Worm (Caenorhabditis elegans) whole organism, young adult: ENCODE results near the gene rip-1.
A peak's percentile ranks its signal among the peaks of the same experiment; 100 is the strongest.

Source experiments
- B0035.1 ChIP-seq: sonication (generic microtip); optimal IDR thresholded peaks from 2 replicates; lab custom pipeline; 2016; ENCODE audit warnings: missing genetic modification characterization, mild to moderate bottlenecking, missing compliant biosample characterization, missing genotype, missing genetic modification reagents
- B0336.3 ChIP-seq: fragments of 200-800 bp; sonication (Bioruptor generic); IDR thresholded peaks from 2 replicates; pipeline ENCODE4 v1.3.6; 2022; ENCODE audit warnings: missing genetic modification characterization, missing compliant biosample characterization
- F23B12.7 ChIP-seq: sonication (generic microtip); optimal IDR thresholded peaks from 2 replicates; lab custom pipeline; 2017; ENCODE audit warnings: missing genetic modification characterization, mild to moderate bottlenecking, missing compliant biosample characterization, antibody characterized with exemption, moderate library complexity; ENCODE audit not compliant: insufficient read depth
- F49E8.2 ChIP-seq: sonication (generic microtip); optimal IDR thresholded peaks from 3 replicates; lab custom pipeline; 2017; ENCODE audit warnings: missing genetic modification characterization, mild to moderate bottlenecking, missing compliant biosample characterization, antibody characterized with exemption, moderate library complexity; ENCODE audit not compliant: insufficient read depth
- F57C9.4 ChIP-seq: sonication (generic microtip); optimal IDR thresholded peaks from 2 replicates; lab custom pipeline; 2017; ENCODE audit warnings: mild to moderate bottlenecking, missing genetic modification characterization, missing compliant biosample characterization
- Y79H2A.3 ChIP-seq: fragments of 200-800 bp; sonication (Bioruptor generic); conservative IDR thresholded peaks from 2 replicates; pipeline ENCODE4 v1.3.6; 2022; ENCODE audit warnings: missing genetic modification reagents, missing genetic modification characterization, missing compliant biosample characterization
- athp-1 ChIP-seq: sonication (generic microtip); optimal IDR thresholded peaks from 2 replicates; lab custom pipeline; 2017; ENCODE audit warnings: mild to moderate bottlenecking, missing genetic modification characterization, missing compliant biosample characterization
- attf-5 ChIP-seq: fragments of 200-800 bp; sonication (Bioruptor generic); optimal IDR thresholded peaks from 2 replicates; lab custom pipeline; 2018; ENCODE audit warnings: mild to moderate bottlenecking, missing genetic modification characterization, missing compliant biosample characterization
- bed-2 ChIP-seq: fragments of 200-800 bp; sonication (Bioruptor generic); IDR thresholded peaks from 2 replicates; pipeline ENCODE4 v1.3.6; 2022; ENCODE audit warnings: missing genetic modification reagents, missing genetic modification characterization, missing compliant biosample characterization
- cebp-1 ChIP-seq, 2 experiments: fragments of 200-800 bp in 1 of 2; sonication (Bioruptor generic) in 1 of 2; sonication (generic microtip) in 1 of 2; IDR thresholded peaks in 1 of 2; optimal IDR thresholded peaks in 1 of 2; 2 replicates each; pipeline versions ENCODE4 v1.3.6 to Lab custom; 2017 to 2022; ENCODE audit warnings: missing compliant biosample characterization in 2 of 2, missing genetic modification characterization in 2 of 2, mild to moderate bottlenecking in 1 of 2, missing genetic modification reagents in 1 of 2, moderate library complexity in 1 of 2
- ceh-100 ChIP-seq: fragments of 200-800 bp; sonication (Bioruptor generic); IDR thresholded peaks from 2 replicates; pipeline ENCODE4 v1.3.6; 2022; ENCODE audit warnings: missing genetic modification reagents, missing genetic modification characterization, missing compliant biosample characterization
- efl-1 ChIP-seq: fragments of 150-350 bp; optimal IDR thresholded peaks from 2 replicates; lab custom pipeline; 2014; ENCODE audit warnings: missing biosample characterization, missing genetic modification reagents, missing genetic modification characterization
- egrh-3 ChIP-seq: fragments of 200-800 bp; sonication (Bioruptor generic); IDR thresholded peaks from 2 replicates; pipeline ENCODE4 v1.3.6; 2022; ENCODE audit warnings: missing genetic modification reagents, missing genetic modification characterization, missing compliant biosample characterization
- hmg-1.2 ChIP-seq: fragments of 200-800 bp; sonication (Bioruptor generic); IDR thresholded peaks from 2 replicates; pipeline ENCODE4 v1.3.6; 2022; ENCODE audit warnings: missing genetic modification reagents, missing genetic modification characterization, missing compliant biosample characterization
- let-526 ChIP-seq: fragments of 200-800 bp; sonication (Bioruptor generic); IDR thresholded peaks from 2 replicates; pipeline ENCODE4 v1.3.6; 2022; ENCODE audit warnings: missing genetic modification reagents, missing genetic modification characterization, missing compliant biosample characterization
- lin-26 ChIP-seq: fragments of 200-800 bp; sonication (Bioruptor generic); IDR thresholded peaks from 2 replicates; pipeline ENCODE4 v1.3.6; 2022; ENCODE audit warnings: missing genetic modification reagents, missing genetic modification characterization, missing compliant biosample characterization
- lin-54 ChIP-seq: fragments of 200-800 bp; sonication (Bioruptor generic); optimal IDR thresholded peaks from 2 replicates; lab custom pipeline; 2018; ENCODE audit warnings: mild to moderate bottlenecking, missing genetic modification characterization, missing compliant biosample characterization
- madf-8 ChIP-seq: fragments of 200-800 bp; sonication (Bioruptor generic); conservative IDR thresholded peaks from 2 replicates; pipeline ENCODE4 v1.3.6; 2022; ENCODE audit warnings: missing genetic modification reagents, missing genetic modification characterization, missing compliant biosample characterization
- mcd-1 ChIP-seq: fragments of 200-800 bp; sonication (Bioruptor generic); IDR thresholded peaks from 2 replicates; pipeline ENCODE4 v1.3.6; 2022; ENCODE audit warnings: missing genetic modification reagents, missing genetic modification characterization, missing compliant biosample characterization
- nhr-80 ChIP-seq: sonication (generic microtip); optimal IDR thresholded peaks from 2 replicates; lab custom pipeline; 2016; ENCODE audit warnings: missing genetic modification characterization, missing compliant biosample characterization
- nhr-90 ChIP-seq: sonication (generic microtip); optimal IDR thresholded peaks from 2 replicates; lab custom pipeline; 2016; ENCODE audit warnings: missing genotype, mild to moderate bottlenecking, missing genetic modification characterization, missing compliant biosample characterization
- sdz-38 ChIP-seq: sonication (generic microtip); optimal IDR thresholded peaks from 2 replicates; lab custom pipeline; 2016; ENCODE audit warnings: missing genotype, missing genetic modification characterization, missing compliant biosample characterization
- snpc-1.1 ChIP-seq: sonication (generic microtip); optimal IDR thresholded peaks from 2 replicates; lab custom pipeline; 2017; ENCODE audit warnings: missing genetic modification characterization, mild to moderate bottlenecking, missing compliant biosample characterization, antibody characterized with exemption, moderate library complexity, missing genotype, missing genetic modification reagents; ENCODE audit not compliant: insufficient read depth
- snpc-4 ChIP-seq, 5 experiments: fragments of 150-350 bp in 1 of 5; sonication (generic microtip) in 4 of 5; optimal IDR thresholded peaks; 2 replicates each; lab custom pipeline; 2014 to 2018; ENCODE audit warnings: missing genetic modification characterization in 5 of 5, missing biosample characterization in 3 of 5, antibody characterized with exemption in 2 of 5, mild to moderate bottlenecking in 2 of 5, missing compliant biosample characterization in 2 of 5, missing genotype in 2 of 5, moderate library complexity in 2 of 5, missing genetic modification reagents in 1 of 5
- somi-1 ChIP-seq: fragments of 200-800 bp; sonication (Bioruptor generic); optimal IDR thresholded peaks from 2 replicates; lab custom pipeline; 2018; ENCODE audit warnings: mild to moderate bottlenecking, missing genetic modification characterization, missing compliant biosample characterization
- tbx-9 ChIP-seq: sonication (generic microtip); optimal IDR thresholded peaks from 2 replicates; lab custom pipeline; 2016; ENCODE audit warnings: borderline replicate concordance, missing genetic modification characterization, inconsistent platforms, missing compliant biosample characterization
- zfh-2 ChIP-seq: fragments of 200-800 bp; sonication (Bioruptor generic); conservative IDR thresholded peaks from 2 replicates; pipeline ENCODE4 v1.3.6; 2022; ENCODE audit warnings: missing genetic modification reagents, missing genetic modification characterization, missing compliant biosample characterization
- ztf-22 ChIP-seq: fragments of 200-800 bp; sonication (Bioruptor generic); optimal IDR thresholded peaks from 2 replicates; lab custom pipeline; 2018; ENCODE audit warnings: mild to moderate bottlenecking, missing genetic modification characterization, moderate library complexity, missing compliant biosample characterization
- ztf-26 ChIP-seq: sonication (generic microtip); optimal IDR thresholded peaks from 2 replicates; lab custom pipeline; 2017; ENCODE audit warnings: missing genetic modification characterization, missing compliant biosample characterization
- ztf-28 ChIP-seq: fragments of 200-800 bp; sonication (Bioruptor generic); IDR thresholded peaks from 2 replicates; pipeline ENCODE4 v1.3.6; 2022; ENCODE audit warnings: missing genetic modification reagents, missing genetic modification characterization, missing compliant biosample characterization

rip-1 gene

DNA sequence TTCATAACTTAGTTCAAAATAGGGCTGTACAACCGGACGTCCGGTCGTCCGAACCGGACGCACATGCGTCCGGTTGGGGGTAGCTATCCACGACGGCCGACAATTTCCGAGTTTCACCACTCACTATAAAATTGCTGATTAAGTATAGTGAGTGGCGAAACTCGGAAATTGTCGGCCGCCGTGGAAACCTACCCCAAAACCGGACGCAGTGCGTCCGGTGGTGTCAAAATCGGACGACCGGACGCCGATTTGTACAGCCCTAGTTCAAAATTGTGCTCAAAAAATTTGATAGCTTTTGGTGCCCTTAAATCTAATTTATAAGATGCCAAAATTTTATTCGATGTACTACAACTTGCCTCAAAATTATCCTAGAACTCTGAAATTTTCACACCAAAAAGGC, 15.9 kb downstream of the rip-1 start:
- 0 out of 2 replicates have a peak, but pooled peaks have one; percentile 12 for TF ChIP-seq hmg-1.2 (GFP tag; lab: Robert Waterston, UW)
- TF ChIP-seq snpc-4 (GFP tag; optimal IDR thresholded peaks at IDR 0.05; lab: Kevin White, UChicago), result peak; percentile 63
- TF ChIP-seq snpc-4 (tag; optimal IDR thresholded peaks at IDR 0.05; lab: Kevin White, UChicago), result peak in 3 of 4 experiments; percentile 50 to 91 (median 86)
- peak; percentile 54 for TF ChIP-seq snpc-1.1
- TF ChIP-seq, all 124 proteins: peak for 3; not testable (repeated sequence) for 121

ce11 chrIII:10241332-10241829, 17.2 kb downstream of the rip-1 start:
- no peak for TF ChIP-seq F23B12.7
- TF ChIP-seq ztf-22 (GFP tag; lab: Kevin White, UChicago), result no peak
- no peak for TF ChIP-seq cebp-1 (GFP tag; IDR thresholded peaks at IDR 0.05; lab: Robert Waterston, UW)
- peak; percentile 10 for TF ChIP-seq cebp-1 (tag; optimal IDR thresholded peaks at IDR 0.05; lab: Kevin White, UChicago)
- TF ChIP-seq ztf-26 (tag; lab: Kevin White, UChicago), result peak; percentile 35
- TF ChIP-seq somi-1, result peak; percentile 51

DNA sequence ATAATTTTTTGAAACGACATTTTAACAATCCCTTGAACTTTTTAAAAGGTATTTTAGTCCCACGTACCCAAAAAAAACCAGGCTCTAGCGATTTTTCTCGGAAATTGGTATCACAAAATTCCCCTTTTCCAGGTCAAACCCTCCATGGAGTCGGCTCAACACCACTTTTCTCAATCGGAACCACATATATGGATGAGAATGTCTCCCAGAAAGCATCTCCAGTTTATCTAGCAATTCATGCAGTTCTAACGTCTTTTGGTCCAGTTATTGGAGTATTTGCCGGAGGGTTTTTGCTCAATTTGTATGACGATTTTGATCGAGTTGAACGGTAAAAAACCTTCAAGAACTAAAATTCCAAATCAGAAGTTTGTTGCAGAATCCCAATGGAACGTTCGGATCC, 18.5 kb downstream of the rip-1 start:
- TF ChIP-seq let-526 (GFP tag; lab: Robert Waterston, UW) (no peak), F57C9.4 (tag; lab: Kevin White, UChicago) (no peak), attf-5 (GFP tag; lab: Kevin White, UChicago) (no peak), nhr-80 (tag; lab: Kevin White, UChicago) (no peak), bed-2 (no peak), F49E8.2 (tag; lab: Kevin White, UChicago) (no peak)

- peak; percentile 42; the same call in 1 of the 2 replicates for TF ChIP-seq lin-26 (GFP tag; lab: Robert Waterston, UW)
- no peak for TF ChIP-seq mcd-1
- no peak for TF ChIP-seq hmg-1.2 (GFP tag; lab: Robert Waterston, UW)
These were observed 19.9 kb downstream of the rip-1 start, which contains the start of gene Y70G10A.3 for ce11 chrIII:10238448-10239154. Y70G10A.3 (plus strand) TSS chrIII:10239104.

DNA sequence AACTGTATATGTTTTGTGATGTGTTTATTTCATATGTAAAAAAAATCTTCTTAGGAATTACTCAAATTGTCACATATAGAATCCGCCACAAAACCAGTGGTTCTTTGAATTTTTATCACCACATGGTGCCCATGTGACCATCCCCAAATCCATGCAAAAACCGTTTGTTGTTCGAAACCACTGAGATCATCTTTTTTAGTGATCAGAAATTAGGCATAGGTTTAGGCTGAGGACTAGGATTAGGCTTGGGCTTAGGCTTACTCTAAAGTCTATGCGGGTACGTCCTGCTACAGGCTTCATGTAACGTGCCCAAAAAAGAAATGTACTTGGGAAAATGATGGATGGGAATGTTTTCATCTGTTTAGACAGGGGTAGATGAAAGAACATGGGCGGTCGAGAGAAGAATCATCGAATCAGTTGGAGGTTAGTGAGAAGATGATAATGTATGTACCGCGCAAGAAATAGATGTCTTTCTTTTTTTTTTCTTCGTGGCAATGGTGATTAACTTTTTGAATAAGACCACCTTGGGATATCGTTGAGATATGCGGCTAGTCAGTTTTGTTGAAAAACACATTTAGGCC, 22.2 kb downstream of the rip-1 start:
- TF ChIP-seq lin-54 (GFP tag; lab: Kevin White, UChicago) (no peak), lin-26 (GFP tag; lab: Robert Waterston, UW) (no peak), egrh-3 (GFP tag; lab: Robert Waterston, UW) (no peak), tbx-9 (tag; lab: Kevin White, UChicago) (no peak), madf-8 (GFP tag; lab: Robert Waterston, UW) (no peak), B0336.3 (no peak), efl-1 (no peak), B0035.1 (tag; lab: Kevin White, UChicago) (no peak), nhr-90 (tag; lab: Kevin White, UChicago) (no peak), F49E8.2 (tag; lab: Kevin White, UChicago) (no peak)
- TF ChIP-seq, all 124 proteins: peak for 0

- no peak for TF ChIP-seq athp-1
- no peak for TF ChIP-seq ztf-28 (GFP tag; lab: Robert Waterston, UW)
- no peak for TF ChIP-seq Y79H2A.3 (GFP tag; lab: Robert Waterston, UW)
- TF ChIP-seq ceh-100 (GFP tag; lab: Robert Waterston, UW), result no peak
- TF ChIP-seq zfh-2 (GFP tag; lab: Robert Waterston, UW), result no peak
- TF ChIP-seq sdz-38 (tag; lab: Kevin White, UChicago), result no peak
These were observed 24.6 kb downstream of the rip-1 start, which contains the start of gene paml-1 for ce11 chrIII:10233979-10234378. paml-1 (minus strand) TSS chrIII:10234079.
